Worm (Caenorhabditis elegans): ENCODE data around the gene srj-10.

Gene srj-10

ce11 chrV:16068938-16069337, 4.8 kb downstream of the srj-10 start, which contains the start of gene cyp-35D1:
cyp-35D1 (plus strand) TSS chrV:16069238.
- TF ChIP-seq nhr-11 (tag; optimal IDR thresholded peaks at IDR 0.05) (no peak), R02D3.7 (tag; optimal IDR thresholded peaks at IDR 0.05) (no peak), ztf-1 (GFP tag; conservative IDR thresholded peaks at IDR 0.05) (no peak), ZK546.5 (tag; optimal IDR thresholded peaks at IDR 0.05) (no peak), mbf-1 (tag; optimal IDR thresholded peaks at IDR 0.05) (no peak), unc-39 (tag; optimal IDR thresholded peaks at IDR 0.05) (no peak), sma-3 (GFP tag; optimal IDR thresholded peaks at IDR 0.05) (no peak), sem-4 (tag; optimal IDR thresholded peaks at IDR 0.05) (no peak), nhr-25 (tag; optimal IDR thresholded peaks at IDR 0.05) (no peak), F13H6.1 (tag; optimal IDR thresholded peaks at IDR 0.05) (no peak), elt-1 (tag; optimal IDR thresholded peaks at IDR 0.05) (no peak), C34F6.9 (tag; optimal IDR thresholded peaks at IDR 0.05) (no peak), elt-3 (tag; optimal IDR thresholded peaks at IDR 0.05) (no peak), ztf-4 (tag; optimal IDR thresholded peaks at IDR 0.05) (no peak), mab-5 (tag; optimal IDR thresholded peaks at IDR 0.05) (no peak), alr-1 (tag; optimal IDR thresholded peaks at IDR 0.05) (no peak), nhr-129 (tag; optimal IDR thresholded peaks at IDR 0.05) (no peak), dmd-4 (tag; optimal IDR thresholded peaks at IDR 0.05) (no peak), nhr-77 (tag; optimal IDR thresholded peaks at IDR 0.05) (no peak), lsy-2 (tag; optimal IDR thresholded peaks at IDR 0.05) (no peak)

ce11 chrV:16062788-16063187, 11.0 kb downstream of the srj-10 start, which contains the start of gene F14H3.14:
F14H3.14 (minus strand) TSS chrV:16062888.
- TF ChIP-seq unc-62 (GFP tag; optimal IDR thresholded peaks at IDR 0.05) = no peak
- no peak for TF ChIP-seq ama-1 (optimal IDR thresholded peaks at IDR 0.05)
- no peak for TF ChIP-seq mab-5 (tag; optimal IDR thresholded peaks at IDR 0.05)
- no peak for TF ChIP-seq sma-3 (GFP tag; optimal IDR thresholded peaks at IDR 0.05)
- TF ChIP-seq nhr-25 (tag; optimal IDR thresholded peaks at IDR 0.05) = no peak
- TF ChIP-seq ceh-82 (tag; optimal IDR thresholded peaks at IDR 0.05) = no peak

ce11 chrV:16061993-16062392, 11.8 kb downstream of the srj-10 start, which contains the start of gene fbxa-100:
fbxa-100 (minus strand) TSS chrV:16062093.
- TF ChIP-seq C34F6.9 (tag; optimal IDR thresholded peaks at IDR 0.05) = no peak
- no peak for TF ChIP-seq lsy-2 (tag; optimal IDR thresholded peaks at IDR 0.05)

ce11 chrV:16060135-16060534, 13.6 kb downstream of the srj-10 start, which contains the start of gene F14H3.15:
F14H3.15 (minus strand) TSS chrV:16060235.
- TF ChIP-seq alr-1 (tag; optimal IDR thresholded peaks at IDR 0.05) = no peak
- TF ChIP-seq Y55F3AM.14 (GFP tag; optimal IDR thresholded peaks at IDR 0.05) = no peak
- no peak for TF ChIP-seq sem-4 (tag; optimal IDR thresholded peaks at IDR 0.05)
- no peak for TF ChIP-seq ZK546.5 (tag; optimal IDR thresholded peaks at IDR 0.05)
- no peak for TF ChIP-seq ama-1 (optimal IDR thresholded peaks at IDR 0.05)
- no peak for TF ChIP-seq lin-13 (GFP tag; optimal IDR thresholded peaks at IDR 0.05)
- no peak for TF ChIP-seq sma-3 (GFP tag; optimal IDR thresholded peaks at IDR 0.05)
- no peak for TF ChIP-seq lin-39 (tag; optimal IDR thresholded peaks at IDR 0.05)
- TF ChIP-seq nhr-10 (tag; optimal IDR thresholded peaks at IDR 0.05) = no peak
- TF ChIP-seq nhr-11 (tag; optimal IDR thresholded peaks at IDR 0.05) = no peak
- no peak for TF ChIP-seq elt-1 (tag; optimal IDR thresholded peaks at IDR 0.05)
- no peak for TF ChIP-seq C34F6.9 (tag; optimal IDR thresholded peaks at IDR 0.05)
- no peak for TF ChIP-seq mab-5 (tag; optimal IDR thresholded peaks at IDR 0.05)
- TF ChIP-seq nhr-25 (tag; optimal IDR thresholded peaks at IDR 0.05) = no peak
- no peak for TF ChIP-seq nhr-129 (tag; optimal IDR thresholded peaks at IDR 0.05)
- TF ChIP-seq sma-9 (GFP tag; optimal IDR thresholded peaks at IDR 0.05) = no peak
- TF ChIP-seq sma-9 (tag; optimal IDR thresholded peaks at IDR 0.05) = no peak
- TF ChIP-seq unc-55 (GFP tag; optimal IDR thresholded peaks at IDR 0.05) = no peak
- no peak for TF ChIP-seq lin-11 (tag; optimal IDR thresholded peaks at IDR 0.05)

- TF ChIP-seq ztf-11 (tag; optimal IDR thresholded peaks at IDR 0.05) (no peak), elt-1 (tag; optimal IDR thresholded peaks at IDR 0.05) (no peak), lsy-2 (tag; optimal IDR thresholded peaks at IDR 0.05) (no peak), gmeb-1 (tag; optimal IDR thresholded peaks at IDR 0.05) (no peak), snpc-4 (tag; optimal IDR thresholded peaks at IDR 0.05) (no peak), blmp-1 (tag; optimal IDR thresholded peaks at IDR 0.05; ENCODE audit: insufficient read depth) (no peak), zag-1 (tag; optimal IDR thresholded peaks at IDR 0.05) (no peak)
Measured at ce11 chrV:16058872-16059271, 14.9 kb downstream of the srj-10 start, which contains the start of gene F14H3.6. F14H3.6 (minus strand) TSS chrV:16058893.

Measured in whole organism, L2 larva.